Worm (Caenorhabditis elegans) whole organism, L2 larva: ENCODE results near the gene lam-1.
A peak's percentile ranks its signal among the peaks of the same experiment; 100 is the strongest.

ENCODE experiments used
- C34F6.9 ChIP-seq: fragments of 150-350 bp; optimal IDR thresholded peaks from 2 replicates; lab custom pipeline; 2014; ENCODE audit warnings: missing biosample characterization, missing genetic modification characterization
- F13H6.1 ChIP-seq: sonication (generic microtip); optimal IDR thresholded peaks from 2 replicates; lab custom pipeline; 2016; ENCODE audit warnings: missing genetic modification characterization, missing compliant biosample characterization
- R02D3.7 ChIP-seq: fragments of 150-350 bp; optimal IDR thresholded peaks from 2 replicates; lab custom pipeline; 2014; ENCODE audit warnings: missing biosample characterization, missing genetic modification characterization
- Y55F3AM.14 ChIP-seq: fragments of 200-800 bp; sonication (Bioruptor generic); optimal IDR thresholded peaks from 2 replicates; lab custom pipeline; 2018; ENCODE audit warnings: mild to moderate bottlenecking, missing genetic modification characterization, missing compliant biosample characterization
- ZK546.5 ChIP-seq: sonication (generic microtip); optimal IDR thresholded peaks from 2 replicates; lab custom pipeline; 2017; ENCODE audit warnings: missing biosample characterization, missing genetic modification characterization
- alr-1 ChIP-seq: fragments of 150-350 bp; optimal IDR thresholded peaks from 2 replicates; lab custom pipeline; 2014; ENCODE audit warnings: missing biosample characterization, missing genetic modification characterization
- aly-2 ChIP-seq: fragments of 150-350 bp; optimal IDR thresholded peaks from 2 replicates; lab custom pipeline; 2014; ENCODE audit warnings: missing biosample characterization, missing genetic modification characterization
- ama-1 ChIP-seq: fragments of 150-350 bp; optimal IDR thresholded peaks from 2 replicates; lab custom pipeline; 2018; ENCODE audit warnings: inconsistent platforms
- blmp-1 ChIP-seq: sonication (generic microtip); optimal IDR thresholded peaks from 2 replicates; lab custom pipeline; 2017; ENCODE audit warnings: missing genetic modification characterization, mild to moderate bottlenecking, missing compliant biosample characterization, antibody characterized with exemption, moderate library complexity; ENCODE audit not compliant: insufficient read depth
- ceh-82 ChIP-seq: fragments of 150-350 bp; optimal IDR thresholded peaks from 2 replicates; lab custom pipeline; 2014; ENCODE audit warnings: missing biosample characterization, missing genetic modification characterization
- crh-2 ChIP-seq: sonication (generic microtip); optimal IDR thresholded peaks from 2 replicates; lab custom pipeline; 2017; ENCODE audit warnings: missing biosample characterization, missing genetic modification characterization
- dmd-4 ChIP-seq: sonication (generic microtip); optimal IDR thresholded peaks from 2 replicates; lab custom pipeline; 2017; ENCODE audit warnings: missing biosample characterization, missing genetic modification characterization
- egl-27 ChIP-seq: sonication (generic microtip); optimal IDR thresholded peaks from 3 replicates; lab custom pipeline; 2017; ENCODE audit warnings: missing biosample characterization, missing genetic modification reagents, missing genetic modification characterization
- elt-3 ChIP-seq: sonication (generic microtip); optimal IDR thresholded peaks from 2 replicates; lab custom pipeline; 2017; ENCODE audit warnings: missing biosample characterization, missing genetic modification characterization
- fos-1 ChIP-seq: fragments of 150-350 bp; optimal IDR thresholded peaks from 2 replicates; lab custom pipeline; 2014; ENCODE audit warnings: missing biosample characterization, missing genetic modification characterization
- gmeb-1 ChIP-seq: fragments of 150-350 bp; optimal IDR thresholded peaks from 2 replicates; lab custom pipeline; 2014; ENCODE audit warnings: missing biosample characterization, missing genetic modification characterization
- lin-11 ChIP-seq: fragments of 150-350 bp; sonication (generic microtip); optimal IDR thresholded peaks from 2 replicates; lab custom pipeline; 2014; ENCODE audit warnings: missing biosample characterization, missing genetic modification characterization, inconsistent platforms, mixed read lengths
- lin-13 ChIP-seq: fragments of 150-350 bp; optimal IDR thresholded peaks from 2 replicates; lab custom pipeline; 2014; ENCODE audit warnings: missing biosample characterization, missing genetic modification reagents, missing genetic modification characterization
- lin-39 ChIP-seq: fragments of 150-350 bp; optimal IDR thresholded peaks from 2 replicates; lab custom pipeline; 2014; ENCODE audit warnings: missing biosample characterization, missing genetic modification reagents, missing genetic modification characterization
- lsy-2 ChIP-seq, 2 experiments: fragments of 150-350 bp in 1 of 2; sonication (generic microtip) in 1 of 2; optimal IDR thresholded peaks; 2 replicates each; lab custom pipeline; 2014 to 2017; ENCODE audit warnings: missing biosample characterization in 2 of 2, missing genetic modification characterization in 2 of 2
- mab-5 ChIP-seq: fragments of 150-350 bp; optimal IDR thresholded peaks from 2 replicates; lab custom pipeline; 2014; ENCODE audit warnings: missing biosample characterization, missing genetic modification characterization
- mbf-1 ChIP-seq: sonication (generic microtip); optimal IDR thresholded peaks from 2 replicates; lab custom pipeline; 2017; ENCODE audit warnings: missing biosample characterization, missing genetic modification characterization
- mdl-1 ChIP-seq, 2 experiments: fragments of 150-350 bp in 1 of 2; sonication (generic microtip) in 1 of 2; optimal IDR thresholded peaks; 2 replicates each; lab custom pipeline; 2017; ENCODE audit warnings: missing biosample characterization in 2 of 2, missing genetic modification characterization in 2 of 2
- nhr-10 ChIP-seq: sonication (generic microtip); optimal IDR thresholded peaks from 2 replicates; lab custom pipeline; 2017; ENCODE audit warnings: missing biosample characterization, missing genetic modification characterization
- nhr-11 ChIP-seq: fragments of 150-350 bp; optimal IDR thresholded peaks from 2 replicates; lab custom pipeline; 2014; ENCODE audit warnings: missing biosample characterization, missing genetic modification characterization
- nhr-12 ChIP-seq: fragments of 150-350 bp; optimal IDR thresholded peaks from 2 replicates; lab custom pipeline; 2014; ENCODE audit warnings: missing biosample characterization, missing genetic modification characterization
- nhr-129 ChIP-seq: fragments of 150-350 bp; optimal IDR thresholded peaks from 2 replicates; lab custom pipeline; 2014; ENCODE audit warnings: missing biosample characterization, missing genetic modification characterization
- nhr-21 ChIP-seq: fragments of 150-350 bp; optimal IDR thresholded peaks from 2 replicates; lab custom pipeline; 2014; ENCODE audit warnings: missing biosample characterization, missing genetic modification characterization
- nhr-23 ChIP-seq: fragments of 150-350 bp; optimal IDR thresholded peaks from 2 replicates; lab custom pipeline; 2014; ENCODE audit warnings: missing biosample characterization, missing genetic modification reagents, missing genetic modification characterization
- nhr-237 ChIP-seq: fragments of 150-350 bp; optimal IDR thresholded peaks from 2 replicates; lab custom pipeline; 2014; ENCODE audit warnings: missing biosample characterization, missing genetic modification characterization
- nhr-25 ChIP-seq: fragments of 150-350 bp; sonication (generic microtip); optimal IDR thresholded peaks from 3 replicates; lab custom pipeline; 2014; ENCODE audit warnings: missing biosample characterization, missing genetic modification characterization
- peb-1 ChIP-seq: fragments of 150-350 bp; optimal IDR thresholded peaks from 2 replicates; lab custom pipeline; 2014; ENCODE audit warnings: missing biosample characterization, missing genetic modification characterization
- sem-4 ChIP-seq: fragments of 150-350 bp; optimal IDR thresholded peaks from 2 replicates; lab custom pipeline; 2014; ENCODE audit warnings: missing biosample characterization, missing genetic modification reagents, missing genetic modification characterization
- skn-1 ChIP-seq: sonication (generic microtip); optimal IDR thresholded peaks from 2 replicates; lab custom pipeline; 2017; ENCODE audit warnings: missing biosample characterization, missing genetic modification characterization
- sma-3 ChIP-seq: sonication (generic microtip); optimal IDR thresholded peaks from 2 replicates; lab custom pipeline; 2016; ENCODE audit warnings: missing genetic modification reagents, missing genetic modification characterization, missing compliant biosample characterization
- sma-9 ChIP-seq, 2 experiments: fragments of 150-350 bp in 1 of 2; sonication (generic microtip) in 1 of 2; optimal IDR thresholded peaks; 2 replicates each; lab custom pipeline; 2014 to 2016; ENCODE audit warnings: missing genetic modification characterization in 2 of 2, mild to moderate bottlenecking in 1 of 2, missing biosample characterization in 1 of 2, missing compliant biosample characterization in 1 of 2, missing genetic modification reagents in 1 of 2, moderate library complexity in 1 of 2
- snpc-4 ChIP-seq: fragments of 150-350 bp; optimal IDR thresholded peaks from 2 replicates; lab custom pipeline; 2014; ENCODE audit warnings: missing biosample characterization, missing genetic modification characterization
- unc-39 ChIP-seq: fragments of 150-350 bp; optimal IDR thresholded peaks from 2 replicates; lab custom pipeline; 2014; ENCODE audit warnings: missing biosample characterization, missing genetic modification characterization
- unc-55 ChIP-seq: fragments of 150-350 bp; sonication (generic microtip); optimal IDR thresholded peaks from 3 replicates; lab custom pipeline; 2014; ENCODE audit warnings: missing biosample characterization, missing genetic modification reagents, missing genetic modification characterization
- zag-1 ChIP-seq: fragments of 150-350 bp; optimal IDR thresholded peaks from 2 replicates; lab custom pipeline; 2014; ENCODE audit warnings: missing biosample characterization, missing genetic modification characterization
- ztf-1 ChIP-seq: fragments of 200-800 bp; sonication (Bioruptor generic); conservative IDR thresholded peaks from 2 replicates; pipeline ENCODE4 v1.3.6; 2022; ENCODE audit warnings: missing genetic modification characterization, missing compliant biosample characterization
- ztf-11 ChIP-seq: sonication (generic microtip); optimal IDR thresholded peaks from 2 replicates; lab custom pipeline; 2017; ENCODE audit warnings: missing biosample characterization, missing genetic modification characterization
- ztf-4 ChIP-seq: fragments of 150-350 bp; optimal IDR thresholded peaks from 2 replicates; lab custom pipeline; 2014; ENCODE audit warnings: missing biosample characterization, missing genetic modification characterization

Gene lam-1

ce11 chrIV:5204573-5204972 lies 31.4 kb downstream of the lam-1 start, which contains the start of gene tni-4:
Gene tni-4, plus strand, starts transcription at chrIV:5204591.
- TF ChIP-seq crh-2 (tag; lab: Kevin White, UChicago) (no peak), mbf-1 (no peak), nhr-21 (tag; lab: Kevin White, UChicago) (no peak), peb-1 (no peak), R02D3.7 (tag; lab: Kevin White, UChicago) (no peak), C34F6.9 (tag; lab: Kevin White, UChicago) (no peak), ztf-1 (GFP tag; lab: Robert Waterston, UW) (no peak), nhr-129 (tag; lab: Kevin White, UChicago) (no peak), nhr-11 (tag; lab: Kevin White, UChicago) (no peak), aly-2 (tag; lab: Kevin White, UChicago) (no peak), mdl-1 (tag; optimal IDR thresholded peaks at IDR 0.05; lab: Kevin White, UChicago) (no peak), elt-3 (no peak), nhr-23 (tag; lab: Kevin White, UChicago) (no peak), lin-39 (tag; lab: Kevin White, UChicago) (no peak)

ce11 chrIV:5206716-5207115 lies 33.6 kb downstream of the lam-1 start:
- TF ChIP-seq dmd-4 (tag; lab: Kevin White, UChicago) (no peak), snpc-4 (tag; lab: Kevin White, UChicago) (no peak), Y55F3AM.14 (GFP tag; lab: Kevin White, UChicago) (no peak)
- TF ChIP-seq, all 48 proteins: peak for 0

DNA sequence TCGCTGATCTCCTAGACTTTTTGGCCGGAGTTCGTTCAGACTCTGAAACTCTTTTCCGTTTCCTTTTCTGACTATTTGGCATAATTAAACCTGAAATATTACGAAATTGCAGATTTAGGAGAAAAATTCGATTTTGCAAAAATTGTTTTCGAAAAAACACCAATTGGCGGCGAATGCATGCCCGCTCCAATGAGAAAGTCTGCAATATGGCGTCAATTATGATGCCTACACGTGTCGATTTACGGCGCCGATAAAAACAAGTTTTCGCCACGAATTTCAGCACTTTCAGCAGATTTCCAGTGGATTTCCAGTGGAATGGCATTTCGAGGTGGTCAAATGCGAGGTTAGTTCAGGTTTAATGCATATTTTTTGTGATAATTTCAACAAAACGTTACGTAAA lies 36.3 kb downstream of the lam-1 start, which contains the start of the genes Y59E9AL.36 and nbet-1:
TSS of gene Y59E9AL.36 (minus strand) at position 92 of the 400 bp plus-strand sequence.
TSS of gene nbet-1 (plus strand) at position 112 of the 400 bp plus-strand sequence.
- TF ChIP-seq mdl-1 (tag; optimal IDR thresholded peaks at IDR 0.05; lab: Kevin White, UChicago) = peak in 1 of 2 experiments; percentile 36
- TF ChIP-seq nhr-21 (tag; lab: Kevin White, UChicago) = peak; percentile 42
- TF ChIP-seq nhr-23 (tag; lab: Kevin White, UChicago) = no peak
- TF ChIP-seq C34F6.9 (tag; lab: Kevin White, UChicago) = peak; percentile 82
- TF ChIP-seq lsy-2 (tag; optimal IDR thresholded peaks at IDR 0.05; lab: Kevin White, UChicago) = peak; percentile 73 to 82
- peak; percentile 54 for TF ChIP-seq lin-13
- peak; percentile 54 for TF ChIP-seq egl-27 (tag; lab: Kevin White, UChicago)
- TF ChIP-seq lin-39 (tag; lab: Kevin White, UChicago) = no peak
- no peak for TF ChIP-seq skn-1 (tag; lab: Kevin White, UChicago)
- peak; percentile 72 for TF ChIP-seq mab-5 (tag; lab: Kevin White, UChicago)
- peak; percentile 36 for TF ChIP-seq fos-1 (tag; lab: Kevin White, UChicago)
- TF ChIP-seq mbf-1 = no peak
- TF ChIP-seq ceh-82 (tag; lab: Kevin White, UChicago) = no peak
- TF ChIP-seq ztf-4 (tag; lab: Kevin White, UChicago) = no peak
- TF ChIP-seq nhr-25 (tag; lab: Kevin White, UChicago) = peak; percentile 66
- TF ChIP-seq snpc-4 (tag; lab: Kevin White, UChicago) = peak; percentile 40
- TF ChIP-seq sem-4 (tag; lab: Kevin White, UChicago) = no peak
- TF ChIP-seq unc-39 = no peak
- no peak for TF ChIP-seq alr-1
- peak; percentile 52 for TF ChIP-seq sma-9 (GFP tag; optimal IDR thresholded peaks at IDR 0.05; lab: Kevin White, UChicago)
- TF ChIP-seq sma-9 (tag; optimal IDR thresholded peaks at IDR 0.05; lab: Kevin White, UChicago) = no peak
- TF ChIP-seq ama-1 (lab: Kevin White, UChicago) = no peak
- TF ChIP-seq nhr-10 = no peak
- no peak for TF ChIP-seq nhr-12 (tag; lab: Kevin White, UChicago)
- peak; percentile 96 for TF ChIP-seq crh-2 (tag; lab: Kevin White, UChicago)
- peak; percentile 83 for TF ChIP-seq nhr-129 (tag; lab: Kevin White, UChicago)
- TF ChIP-seq lin-11 = peak; percentile 75
- TF ChIP-seq Y55F3AM.14 (GFP tag; lab: Kevin White, UChicago) = no peak
- peak; percentile 14 for TF ChIP-seq F13H6.1 (tag; lab: Kevin White, UChicago)
- TF ChIP-seq ztf-11 (tag; lab: Kevin White, UChicago) = no peak
- TF ChIP-seq unc-55 (GFP tag; lab: Kevin White, UChicago) = peak; percentile 93
- peak; percentile 4 for TF ChIP-seq zag-1
- TF ChIP-seq blmp-1 (tag; lab: Kevin White, UChicago) = no peak
- no peak for TF ChIP-seq nhr-237 (tag; lab: Kevin White, UChicago)
- TF ChIP-seq nhr-11 (tag; lab: Kevin White, UChicago) = peak; percentile 69
- TF ChIP-seq sma-3 (GFP tag; lab: Kevin White, UChicago) = peak; percentile 73
- TF ChIP-seq R02D3.7 (tag; lab: Kevin White, UChicago) = peak; percentile 82
- TF ChIP-seq gmeb-1 (tag; lab: Kevin White, UChicago) = peak; percentile 88
- TF ChIP-seq ZK546.5 (tag; lab: Kevin White, UChicago) = no peak
